Fruit fly (Drosophila melanogaster) whole organism, embryonic: Measurements from ENCODE around the gene CstF50.

Experiments
- Bgb ChIP-seq: fragments of 200-800 bp; sonication (Bioruptor generic); IDR thresholded peaks from 2 replicates; pipeline ENCODE4 v1.3.6; 2022; ENCODE audit warnings: missing biosample characterization, missing genetic modification characterization; ENCODE audit not compliant: partially characterized antibody
- CG10321 ChIP-seq: fragments of 200-800 bp; sonication (Bioruptor generic); IDR thresholded peaks from 2 replicates; pipeline ENCODE4 v1.3.6; 2022; ENCODE audit warnings: missing biosample characterization, missing genetic modification characterization
- CG11695 ChIP-seq: fragments of 200-800 bp; sonication (Bioruptor generic); IDR thresholded peaks from 3 replicates; pipeline ENCODE4 v1.3.6; 2022; ENCODE audit warnings: missing biosample characterization, missing genetic modification characterization
- CG12744 ChIP-seq: fragments of 200-800 bp; sonication (Bioruptor generic); optimal IDR thresholded peaks from 2 replicates; lab custom pipeline; 2016; ENCODE audit warnings: missing biosample characterization, missing genetic modification characterization
- CG14050 ChIP-seq: fragments of 200-800 bp; sonication (Bioruptor generic); IDR thresholded peaks from 3 replicates; pipeline ENCODE4 v1.3.6; 2022; ENCODE audit warnings: missing biosample characterization, missing genetic modification characterization
- CG15011 ChIP-seq: fragments of 200-800 bp; sonication (Bioruptor generic); optimal IDR thresholded peaks from 3 replicates; lab custom pipeline; 2018; ENCODE audit warnings: missing biosample characterization, mild to moderate bottlenecking, missing genetic modification characterization
- CG1603 ChIP-seq: fragments of 200-800 bp; sonication (Bioruptor generic); optimal IDR thresholded peaks from 2 replicates; lab custom pipeline; 2019; ENCODE audit warnings: missing biosample characterization, mild to moderate bottlenecking, missing genetic modification characterization, moderate library complexity
- CG16813 ChIP-seq: fragments of 200-800 bp; sonication (Bioruptor generic); IDR thresholded peaks from 3 replicates; pipeline ENCODE4 v1.3.6; 2022; ENCODE audit warnings: missing biosample characterization, missing genetic modification characterization; ENCODE audit not compliant: partially characterized antibody
- CG17328 ChIP-seq: fragments of 200-800 bp; sonication (Bioruptor generic); IDR thresholded peaks from 2 replicates; pipeline ENCODE4 v1.3.6; 2022; ENCODE audit warnings: missing biosample characterization, missing genetic modification characterization
- CG17385 ChIP-seq: fragments of 200-800 bp; sonication (Bioruptor generic); optimal IDR thresholded peaks from 3 replicates; lab custom pipeline; 2018; ENCODE audit warnings: missing biosample characterization, mild to moderate bottlenecking, missing genetic modification characterization
- CG17802 ChIP-seq: fragments of 200-800 bp; sonication (Bioruptor generic); optimal IDR thresholded peaks from 2 replicates; lab custom pipeline; 2018; ENCODE audit warnings: missing biosample characterization, mild to moderate bottlenecking, missing genetic modification characterization, moderate library complexity
- CG18476 ChIP-seq: fragments of 200-800 bp; sonication (Bioruptor generic); optimal IDR thresholded peaks from 2 replicates; lab custom pipeline; 2016; ENCODE audit warnings: missing biosample characterization, mild to moderate bottlenecking, missing genetic modification characterization
- CG2120 ChIP-seq: fragments of 200-800 bp; sonication (Bioruptor generic); optimal IDR thresholded peaks from 3 replicates; lab custom pipeline; 2016; ENCODE audit warnings: missing biosample characterization, missing genetic modification characterization
- CG2199 ChIP-seq: fragments of 200-800 bp; sonication (Bioruptor generic); IDR thresholded peaks from 3 replicates; pipeline ENCODE4 v1.3.6; 2022; ENCODE audit warnings: missing biosample characterization, missing genetic modification characterization
- CG2889 ChIP-seq: fragments of 200-800 bp; sonication (Bioruptor generic); IDR thresholded peaks from 3 replicates; pipeline ENCODE4 v1.3.6; 2022; ENCODE audit warnings: missing biosample characterization, missing genetic modification characterization
- CG32532 ChIP-seq: fragments of 200-800 bp; sonication (Bioruptor generic); IDR thresholded peaks from 2 replicates; pipeline ENCODE4 v1.3.6; 2022; ENCODE audit warnings: missing biosample characterization, missing genetic modification characterization
- CG34422 ChIP-seq: fragments of 200-800 bp; sonication (Bioruptor generic); IDR thresholded peaks from 3 replicates; pipeline ENCODE4 v1.3.6; 2022; ENCODE audit warnings: missing biosample characterization, missing genetic modification characterization
- CG6689 ChIP-seq: fragments of 200-800 bp; sonication (Bioruptor generic); IDR thresholded peaks from 2 replicates; pipeline ENCODE4 v1.3.6; 2022; ENCODE audit warnings: missing biosample characterization, missing genetic modification characterization
- CG7963 ChIP-seq: fragments of 200-800 bp; sonication (Bioruptor generic); IDR thresholded peaks from 3 replicates; pipeline ENCODE4 v1.3.6; 2022; ENCODE audit warnings: missing biosample characterization, missing genetic modification characterization; ENCODE audit not compliant: partially characterized antibody
- CG8089 ChIP-seq: fragments of 200-800 bp; sonication (Bioruptor generic); optimal IDR thresholded peaks from 3 replicates; lab custom pipeline; 2016; ENCODE audit warnings: missing biosample characterization, missing genetic modification characterization
- CG9437 ChIP-seq: fragments of 200-800 bp; sonication (Bioruptor generic); optimal IDR thresholded peaks from 2 replicates; lab custom pipeline; 2018; ENCODE audit warnings: missing biosample characterization, mild to moderate bottlenecking, missing genetic modification characterization
- CG9727 ChIP-seq: fragments of 200-800 bp; sonication (Bioruptor generic); optimal IDR thresholded peaks from 3 replicates; lab custom pipeline; 2017; ENCODE audit warnings: missing biosample characterization, mild to moderate bottlenecking, missing genetic modification characterization
- CG9797 ChIP-seq: fragments of 200-800 bp; sonication (Bioruptor generic); optimal IDR thresholded peaks from 3 replicates; lab custom pipeline; 2018; ENCODE audit warnings: missing biosample characterization, mild to moderate bottlenecking, missing genetic modification characterization
- Dll ChIP-seq: fragments of 200-800 bp; sonication (Bioruptor generic); IDR thresholded peaks from 4 replicates; pipeline ENCODE4 v1.3.6; 2022; ENCODE audit warnings: missing biosample characterization, missing genetic modification characterization; ENCODE audit not compliant: partially characterized antibody
- Doc3 ChIP-seq: fragments of 200-800 bp; sonication (Bioruptor generic); IDR thresholded peaks from 3 replicates; pipeline ENCODE4 v1.3.6; 2022; ENCODE audit warnings: missing biosample characterization, missing genetic modification characterization; ENCODE audit not compliant: partially characterized antibody
- Elba2 ChIP-seq: fragments of 200-800 bp; sonication (Bioruptor generic); optimal IDR thresholded peaks from 3 replicates; lab custom pipeline; 2016; ENCODE audit warnings: missing biosample characterization, missing genetic modification characterization
- Lhr ChIP-seq: fragments of 200-800 bp; sonication (Bioruptor generic); optimal IDR thresholded peaks from 3 replicates; lab custom pipeline; 2017; ENCODE audit warnings: mild to moderate bottlenecking, missing biosample characterization, missing genetic modification reagents, missing genetic modification characterization
- Lim3 ChIP-seq: fragments of 200-800 bp; sonication (Bioruptor generic); IDR thresholded peaks from 2 replicates; pipeline ENCODE4 v1.3.6; 2022; ENCODE audit warnings: missing biosample characterization, missing genetic modification characterization
- Max ChIP-seq: fragments of 200-800 bp; sonication (Bioruptor generic); optimal IDR thresholded peaks from 2 replicates; lab custom pipeline; 2016; ENCODE audit warnings: missing biosample characterization, mild to moderate bottlenecking, missing genetic modification characterization
- Med ChIP-seq: fragments of 200-800 bp; sonication (Bioruptor generic); peaks from one replicate; lab custom pipeline; 2016; ENCODE audit warnings: missing biosample characterization, missing genetic modification characterization, mild to moderate bottlenecking, inconsistent platforms, moderate library complexity
- Mrtf ChIP-seq: fragments of 200-800 bp; sonication (Bioruptor generic); IDR thresholded peaks from 3 replicates; pipeline ENCODE4 v1.3.6; 2022; ENCODE audit warnings: missing biosample characterization, missing genetic modification characterization
- Rx ChIP-seq: fragments of 200-800 bp; sonication (Bioruptor generic); IDR thresholded peaks from 2 replicates; pipeline ENCODE4 v1.3.6; 2022; ENCODE audit warnings: missing biosample characterization, missing genetic modification characterization
- Sry-β ChIP-seq: fragments of 200-800 bp; sonication (Bioruptor generic); optimal IDR thresholded peaks from 2 replicates; lab custom pipeline; 2018; ENCODE audit warnings: missing biosample characterization, mild to moderate bottlenecking, missing genetic modification characterization, moderate library complexity
- Sry-δ ChIP-seq: fragments of 200-800 bp; sonication (Bioruptor generic); optimal IDR thresholded peaks from 2 replicates; lab custom pipeline; 2016; ENCODE audit warnings: missing biosample characterization, missing genetic modification characterization
- ab ChIP-seq: fragments of 200-800 bp; sonication (Bioruptor generic); optimal IDR thresholded peaks from 2 replicates; lab custom pipeline; 2016; ENCODE audit warnings: missing biosample characterization, missing genetic modification characterization
- amos ChIP-seq: fragments of 200-800 bp; sonication (Bioruptor generic); IDR thresholded peaks from 2 replicates; pipeline ENCODE4 v1.3.6; 2022; ENCODE audit warnings: missing biosample characterization, missing genetic modification characterization; ENCODE audit not compliant: partially characterized antibody
- bbx ChIP-seq: fragments of 200-800 bp; sonication (Bioruptor generic); IDR thresholded peaks from 2 replicates; pipeline ENCODE4 v1.3.6; 2022; ENCODE audit warnings: missing biosample characterization, missing genetic modification characterization; ENCODE audit not compliant: partially characterized antibody
- bcd ChIP-seq: fragments of 200-800 bp; sonication (Bioruptor generic); optimal IDR thresholded peaks from 2 replicates; lab custom pipeline; 2017; ENCODE audit warnings: missing biosample characterization, mild to moderate bottlenecking, missing genetic modification characterization
- dm ChIP-seq: fragments of 200-800 bp; sonication (Bioruptor generic); optimal IDR thresholded peaks from 3 replicates; lab custom pipeline; 2016; ENCODE audit warnings: missing biosample characterization, missing genetic modification characterization
- lbe ChIP-seq: fragments of 200-800 bp; sonication (Bioruptor generic); optimal IDR thresholded peaks from 2 replicates; lab custom pipeline; 2016; ENCODE audit warnings: missing biosample characterization, mild to moderate bottlenecking, missing genetic modification characterization
- otp ChIP-seq: fragments of 200-800 bp; sonication (Bioruptor generic); IDR thresholded peaks from 3 replicates; pipeline ENCODE4, ENCODE4 v1.3.6; 2022; ENCODE audit warnings: missing biosample characterization, missing genetic modification characterization
- pho ChIP-seq: fragments of 200-800 bp; sonication (Bioruptor generic); optimal IDR thresholded peaks from 2 replicates; lab custom pipeline; 2016; ENCODE audit warnings: missing biosample characterization, missing genetic modification characterization
- pzg ChIP-seq: fragments of 200-800 bp; sonication (Bioruptor generic); optimal IDR thresholded peaks from 3 replicates; lab custom pipeline; 2018; ENCODE audit warnings: missing biosample characterization, mild to moderate bottlenecking, missing genetic modification characterization, moderate library complexity
- scrt ChIP-seq: fragments of 200-800 bp; sonication (Bioruptor generic); optimal IDR thresholded peaks from 2 replicates; lab custom pipeline; 2018; ENCODE audit warnings: missing biosample characterization, mild to moderate bottlenecking, missing genetic modification characterization, moderate library complexity
- ssp ChIP-seq: fragments of 200-800 bp; sonication (Bioruptor generic); IDR thresholded peaks from 2 replicates; pipeline ENCODE4 v1.3.6; 2022; ENCODE audit warnings: missing biosample characterization, missing genetic modification characterization
- unc-4 ChIP-seq: fragments of 200-800 bp; sonication (Bioruptor generic); IDR thresholded peaks from 2 replicates; pipeline ENCODE4 v1.3.6; 2022; ENCODE audit warnings: missing biosample characterization, missing genetic modification characterization; ENCODE audit not compliant: partially characterized antibody

Gene CstF50

DNA sequence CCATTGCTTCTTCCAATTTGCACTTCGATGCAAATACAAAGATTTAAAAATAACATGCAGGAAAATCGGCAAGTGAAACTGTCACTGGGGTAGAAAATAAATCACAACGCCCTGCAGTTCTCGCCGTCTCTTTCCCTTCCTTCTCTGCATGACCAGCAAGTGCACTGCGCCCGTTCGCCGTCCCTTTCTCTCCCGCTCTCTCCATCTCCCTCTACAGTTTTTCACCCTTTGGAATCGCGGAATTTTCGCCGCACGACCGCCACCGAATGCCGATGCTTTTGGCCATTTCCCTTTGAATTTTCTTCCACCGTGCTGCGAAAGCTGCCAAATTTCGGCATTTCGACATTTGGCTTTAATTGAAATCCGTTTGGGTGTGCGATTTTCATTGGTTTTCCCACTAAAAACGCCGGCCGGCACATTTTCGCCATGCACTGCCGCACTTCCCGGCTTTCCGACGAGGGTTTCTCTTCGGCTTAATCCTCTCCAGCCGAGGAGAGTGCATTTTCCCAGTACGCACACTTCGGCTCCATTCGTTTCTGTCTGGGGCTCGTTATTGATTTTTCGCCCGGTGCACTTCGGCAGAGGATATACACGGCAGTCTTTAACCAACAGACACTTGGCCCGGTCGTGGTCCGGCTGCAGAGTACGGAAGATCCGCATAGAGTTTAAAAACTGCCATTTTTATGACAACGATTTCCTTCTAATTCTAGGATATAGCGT is 2.5 kb upstream of the CstF50 start (continued):
- 0 out of 3 replicates have a peak, but pooled peaks have one; percentile 38 for TF ChIP-seq CG7963 (GFP tag; lab: Robert Waterston, UW)
- TF ChIP-seq CG10321 (GFP tag; lab: Robert Waterston, UW) = peak; percentile 53; the same call in 1 of the 2 replicates
- TF ChIP-seq bbx = peak; percentile 29; the same call in 1 of the 2 replicates
- TF ChIP-seq, all 482 proteins: peak for 11

DNA sequence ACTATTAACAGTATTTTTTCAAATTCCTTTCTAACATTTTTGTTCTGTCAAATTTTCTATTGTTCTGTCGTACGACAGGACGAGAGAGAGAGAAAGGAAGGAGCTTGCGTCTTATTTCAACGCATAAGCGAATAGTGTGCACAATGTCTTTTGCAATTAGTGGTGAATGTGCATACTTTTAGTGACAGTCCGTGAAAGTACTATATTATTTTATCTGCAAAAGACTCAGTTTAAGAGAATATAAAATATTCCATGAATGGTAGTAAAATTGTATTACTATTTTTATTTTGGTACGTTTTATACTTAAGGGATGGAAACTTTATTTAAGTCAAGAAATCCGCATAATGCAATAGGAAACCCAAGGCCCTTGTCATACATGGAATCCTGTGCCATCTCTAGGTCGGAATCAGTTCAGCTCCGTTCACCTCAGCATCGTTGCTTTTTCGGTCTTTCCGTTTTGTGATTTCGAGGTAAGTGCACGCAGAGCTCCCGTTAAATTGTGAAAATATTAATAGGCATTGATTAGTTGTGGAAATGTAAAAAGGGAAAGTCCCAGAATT is 1.4 kb upstream of the CstF50 start, which contains the start of gene eEF1alpha2:
TSS of gene eEF1alpha2 (plus strand) at position 409 of the 560 bp plus-strand sequence.
- TF ChIP-seq Doc3 (GFP tag; lab: Robert Waterston, UW) (0 out of 3 replicates have a peak, but pooled peaks have one; percentile 11), Dll (GFP tag; lab: Robert Waterston, UW) (0 out of 4 replicates have a peak, but pooled peaks have one; percentile 42), dm (GFP tag; lab: Kevin White, UChicago) (no peak), Sry-β (GFP tag; lab: Kevin White, UChicago) (peak; percentile 31), CG2199 (GFP tag; lab: Robert Waterston, UW) (no peak), CG9727 (GFP tag; lab: Kevin White, UChicago) (no peak), Med (GFP tag; lab: Kevin White, UChicago) (peak; percentile 56), Lhr (no peak), ssp (GFP tag; lab: Robert Waterston, UW) (peak; percentile 33; the same call in 1 of the 2 replicates), CG11695 (GFP tag; lab: Robert Waterston, UW) (no peak), CG17385 (GFP tag; lab: Kevin White, UChicago) (no peak), pzg (GFP tag; lab: Kevin White, UChicago) (peak; percentile 12), CG34422 (GFP tag; lab: Robert Waterston, UW) (no peak), Lim3 (GFP tag; lab: Robert Waterston, UW) (no peak), Elba2 (GFP tag; lab: Kevin White, UChicago) (peak; percentile 53), CG9797 (GFP tag; lab: Kevin White, UChicago) (no peak), CG14050 (GFP tag; lab: Robert Waterston, UW) (no peak), CG2889 (GFP tag; lab: Robert Waterston, UW) (no peak), CG18476 (GFP tag; lab: Kevin White, UChicago) (no peak), lbe (GFP tag; lab: Kevin White, UChicago) (no peak), CG17328 (GFP tag; lab: Robert Waterston, UW) (no peak), scrt (no peak), CG8089 (GFP tag; lab: Kevin White, UChicago) (no peak), pho (no peak), ab (GFP tag; lab: Kevin White, UChicago) (no peak), Rx (GFP tag; lab: Robert Waterston, UW) (no peak), amos (GFP tag; lab: Robert Waterston, UW) (0 out of 2 replicates have a peak, but pooled peaks have one; percentile 17), unc-4 (0 out of 2 replicates have a peak, but pooled peaks have one; percentile 33), CG17802 (tag; lab: Kevin White, UChicago) (peak; percentile 95), CG6689 (GFP tag; lab: Robert Waterston, UW) (peak; percentile 23; the same call in 1 of the 2 replicates), CG9437 (GFP tag; lab: Kevin White, UChicago) (no peak), bbx (0 out of 2 replicates have a peak, but pooled peaks have one; percentile 8), Mrtf (GFP tag; lab: Robert Waterston, UW) (no peak), bcd (GFP tag; lab: Kevin White, UChicago) (no peak), Max (peak; percentile 2), CG12744 (GFP tag; lab: Kevin White, UChicago) (no peak), CG1603 (tag; lab: Kevin White, UChicago) (peak; percentile 12), Bgb (0 out of 2 replicates have a peak, but pooled peaks have one; percentile 30), CG32532 (no peak), Sry-δ (peak; percentile 66), CG2120 (GFP tag; lab: Kevin White, UChicago) (peak; percentile 14), otp (GFP tag; lab: Robert Waterston, UW) (no peak), CG15011 (GFP tag; lab: Kevin White, UChicago) (no peak), CG16813 (GFP tag; lab: Robert Waterston, UW) (0 out of 3 replicates have a peak, but pooled peaks have one; percentile 22)
